Worm (Caenorhabditis elegans) whole organism, young adult: ENCODE data around the gene F21D9.1.

Experiments used
- B0035.1 ChIP-seq: sonication (generic microtip); optimal IDR thresholded peaks from 2 replicates; lab custom pipeline; 2016; ENCODE audit warnings: missing genetic modification characterization, mild to moderate bottlenecking, missing compliant biosample characterization, missing genotype, missing genetic modification reagents
- B0261.1 ChIP-seq: sonication (generic microtip); optimal IDR thresholded peaks from 2 replicates; lab custom pipeline; 2016; ENCODE audit warnings: mild to moderate bottlenecking, missing genetic modification characterization, moderate library complexity, missing compliant biosample characterization
- B0336.3 ChIP-seq: fragments of 200-800 bp; sonication (Bioruptor generic); IDR thresholded peaks from 2 replicates; pipeline ENCODE4 v1.3.6; 2022; ENCODE audit warnings: missing genetic modification characterization, missing compliant biosample characterization
- C17E4.6 ChIP-seq: fragments of 200-800 bp; sonication (Bioruptor generic); IDR thresholded peaks from 2 replicates; pipeline ENCODE4 v1.3.6; 2022; ENCODE audit warnings: missing genetic modification reagents, missing genetic modification characterization, missing compliant biosample characterization
- F10E7.11 ChIP-seq: sonication (generic microtip); optimal IDR thresholded peaks from 2 replicates; lab custom pipeline; 2017; ENCODE audit warnings: mild to moderate bottlenecking, missing genetic modification characterization, moderate library complexity, missing compliant biosample characterization
- F22D6.2 ChIP-seq: sonication (generic microtip); optimal IDR thresholded peaks from 2 replicates; lab custom pipeline; 2016; ENCODE audit warnings: mild to moderate bottlenecking, missing genetic modification characterization, missing compliant biosample characterization
- F23B12.7 ChIP-seq: sonication (generic microtip); optimal IDR thresholded peaks from 2 replicates; lab custom pipeline; 2017; ENCODE audit warnings: missing genetic modification characterization, mild to moderate bottlenecking, missing compliant biosample characterization, antibody characterized with exemption, moderate library complexity; ENCODE audit not compliant: insufficient read depth
- F33H1.4 ChIP-seq: fragments of 200-800 bp; sonication (Bioruptor generic); IDR thresholded peaks from 2 replicates; pipeline ENCODE4 v1.3.6; 2022; ENCODE audit warnings: missing genetic modification reagents, missing genetic modification characterization, missing compliant biosample characterization
- F37B4.10 ChIP-seq: fragments of 200-800 bp; sonication (Bioruptor generic); IDR thresholded peaks from 2 replicates; pipeline ENCODE4 v1.3.6; 2022; ENCODE audit warnings: missing genetic modification characterization, missing compliant biosample characterization
- F49E8.2 ChIP-seq: sonication (generic microtip); optimal IDR thresholded peaks from 3 replicates; lab custom pipeline; 2017; ENCODE audit warnings: missing genetic modification characterization, mild to moderate bottlenecking, missing compliant biosample characterization, antibody characterized with exemption, moderate library complexity; ENCODE audit not compliant: insufficient read depth
- F55B11.4 ChIP-seq: sonication (generic microtip); optimal IDR thresholded peaks from 2 replicates; lab custom pipeline; 2016; ENCODE audit warnings: missing compliant biosample characterization, missing genetic modification characterization, borderline replicate concordance; ENCODE audit not compliant: insufficient read depth
- Y79H2A.3 ChIP-seq: fragments of 200-800 bp; sonication (Bioruptor generic); conservative IDR thresholded peaks from 2 replicates; pipeline ENCODE4 v1.3.6; 2022; ENCODE audit warnings: missing genetic modification reagents, missing genetic modification characterization, missing compliant biosample characterization
- aptf-2 ChIP-seq: fragments of 200-800 bp; sonication (Bioruptor generic); conservative IDR thresholded peaks from 2 replicates; pipeline ENCODE4 v1.3.6; 2022; ENCODE audit warnings: missing genetic modification reagents, missing genetic modification characterization, missing compliant biosample characterization
- ccch-3 ChIP-seq: fragments of 200-800 bp; sonication (Bioruptor generic); optimal IDR thresholded peaks from 2 replicates; lab custom pipeline; 2018; ENCODE audit warnings: mild to moderate bottlenecking, missing genetic modification characterization, missing compliant biosample characterization
- cebp-2 ChIP-seq: fragments of 200-800 bp; sonication (Bioruptor generic); IDR thresholded peaks from 2 replicates; pipeline ENCODE4 v1.3.6; 2022; ENCODE audit warnings: missing genetic modification characterization, missing compliant biosample characterization
- ceh-58 ChIP-seq: fragments of 200-800 bp; sonication (Bioruptor generic); IDR thresholded peaks from 2 replicates; pipeline ENCODE4 v1.3.6; 2022; ENCODE audit warnings: missing genetic modification characterization, missing compliant biosample characterization
- chd-7 ChIP-seq: sonication (generic microtip); optimal IDR thresholded peaks from 2 replicates; lab custom pipeline; 2016; ENCODE audit warnings: mild to moderate bottlenecking, missing genetic modification characterization, moderate library complexity, missing compliant biosample characterization
- dpl-1 ChIP-seq: fragments of 150-350 bp; optimal IDR thresholded peaks from 2 replicates; lab custom pipeline; 2014; ENCODE audit warnings: missing biosample characterization, missing genetic modification reagents, missing genetic modification characterization
- gei-17 ChIP-seq: fragments of 200-800 bp; sonication (Bioruptor generic); optimal IDR thresholded peaks from 2 replicates; lab custom pipeline; 2018; ENCODE audit warnings: mild to moderate bottlenecking, missing genetic modification characterization, missing compliant biosample characterization
- hlh-12 ChIP-seq: sonication (generic microtip); optimal IDR thresholded peaks from 2 replicates; lab custom pipeline; 2016; ENCODE audit warnings: missing genetic modification characterization, missing compliant biosample characterization
- hlh-26 ChIP-seq: fragments of 200-800 bp; sonication (Bioruptor generic); conservative IDR thresholded peaks from 2 replicates; pipeline ENCODE4 v1.3.6; 2022; ENCODE audit warnings: missing genetic modification reagents, missing genetic modification characterization, missing compliant biosample characterization
- hmg-20 ChIP-seq: fragments of 200-800 bp; sonication (Bioruptor generic); IDR thresholded peaks from 2 replicates; pipeline ENCODE4 v1.3.6; 2022; ENCODE audit warnings: missing genetic modification reagents, missing genetic modification characterization, missing compliant biosample characterization
- let-526 ChIP-seq: fragments of 200-800 bp; sonication (Bioruptor generic); IDR thresholded peaks from 2 replicates; pipeline ENCODE4 v1.3.6; 2022; ENCODE audit warnings: missing genetic modification reagents, missing genetic modification characterization, missing compliant biosample characterization
- lin-26 ChIP-seq: fragments of 200-800 bp; sonication (Bioruptor generic); IDR thresholded peaks from 2 replicates; pipeline ENCODE4 v1.3.6; 2022; ENCODE audit warnings: missing genetic modification reagents, missing genetic modification characterization, missing compliant biosample characterization
- lin-54 ChIP-seq: fragments of 200-800 bp; sonication (Bioruptor generic); optimal IDR thresholded peaks from 2 replicates; lab custom pipeline; 2018; ENCODE audit warnings: mild to moderate bottlenecking, missing genetic modification characterization, missing compliant biosample characterization
- lsl-1 ChIP-seq: fragments of 200-800 bp; sonication (Bioruptor generic); optimal IDR thresholded peaks from 2 replicates; lab custom pipeline; 2018; ENCODE audit warnings: mild to moderate bottlenecking, missing genetic modification characterization, moderate library complexity, missing compliant biosample characterization
- madf-10 ChIP-seq: sonication (generic microtip); optimal IDR thresholded peaks from 2 replicates; lab custom pipeline; 2016; ENCODE audit warnings: mild to moderate bottlenecking, missing genetic modification characterization, missing compliant biosample characterization
- madf-8 ChIP-seq: fragments of 200-800 bp; sonication (Bioruptor generic); conservative IDR thresholded peaks from 2 replicates; pipeline ENCODE4 v1.3.6; 2022; ENCODE audit warnings: missing genetic modification reagents, missing genetic modification characterization, missing compliant biosample characterization
- nfya-2 ChIP-seq: fragments of 200-800 bp; sonication (Bioruptor generic); IDR thresholded peaks from 2 replicates; pipeline ENCODE4 v1.3.6; 2022; ENCODE audit warnings: missing genetic modification reagents, missing genetic modification characterization, missing compliant biosample characterization
- nhr-120 ChIP-seq: fragments of 200-800 bp; sonication (Bioruptor generic); IDR thresholded peaks from 2 replicates; pipeline ENCODE4 v1.3.6; 2022; ENCODE audit warnings: missing genetic modification characterization, missing compliant biosample characterization
- nhr-27 ChIP-seq: fragments of 200-800 bp; sonication (Bioruptor generic); optimal IDR thresholded peaks from 2 replicates; lab custom pipeline; 2018; ENCODE audit warnings: mild to moderate bottlenecking, missing genetic modification characterization, moderate library complexity, missing compliant biosample characterization
- nhr-80 ChIP-seq: sonication (generic microtip); optimal IDR thresholded peaks from 2 replicates; lab custom pipeline; 2016; ENCODE audit warnings: missing genetic modification characterization, missing compliant biosample characterization
- rec-8 ChIP-seq, 2 experiments: sonication (generic microtip); optimal IDR thresholded peaks; 2 replicates each; lab custom pipeline; 2016; ENCODE audit warnings: mild to moderate bottlenecking in 2 of 2, missing genetic modification characterization in 2 of 2, missing genetic modification reagents in 2 of 2, missing genotype in 2 of 2, missing biosample characterization in 1 of 2, missing compliant biosample characterization in 1 of 2, moderate library complexity in 1 of 2
- sdz-38 ChIP-seq: sonication (generic microtip); optimal IDR thresholded peaks from 2 replicates; lab custom pipeline; 2016; ENCODE audit warnings: missing genotype, missing genetic modification characterization, missing compliant biosample characterization
- tlf-1 ChIP-seq: fragments of 200-800 bp; sonication (Bioruptor generic); optimal IDR thresholded peaks from 2 replicates; lab custom pipeline; 2018; ENCODE audit warnings: mild to moderate bottlenecking, missing genetic modification characterization, missing compliant biosample characterization
- xnd-1 ChIP-seq: sonication (generic microtip); optimal IDR thresholded peaks from 2 replicates; lab custom pipeline; 2016; ENCODE audit warnings: missing genotype, missing genetic modification reagents, missing genetic modification characterization, missing compliant biosample characterization
- zim-3 ChIP-seq: sonication (generic microtip); optimal IDR thresholded peaks from 2 replicates; lab custom pipeline; 2017; ENCODE audit warnings: mild to moderate bottlenecking, missing genetic modification characterization, moderate library complexity, missing compliant biosample characterization
- ztf-18 ChIP-seq: sonication (generic microtip); optimal IDR thresholded peaks from 2 replicates; lab custom pipeline; 2016; ENCODE audit warnings: missing genotype, mild to moderate bottlenecking, missing genetic modification characterization, missing compliant biosample characterization
- ztf-6 ChIP-seq: fragments of 200-800 bp; sonication (Bioruptor generic); IDR thresholded peaks from 2 replicates; pipeline ENCODE4 v1.3.6; 2022; ENCODE audit warnings: missing genetic modification reagents, missing genetic modification characterization, missing compliant biosample characterization

F21D9.1 gene

ce11 chrV:19230413-19230812 is 33.8 kb upstream of the F21D9.1 start, which contains the start of gene sqst-3 (continued):
- TF ChIP-seq hmg-20 (GFP tag; lab: Robert Waterston, UW) = no peak

- TF ChIP-seq aptf-2 (GFP tag; lab: Robert Waterston, UW) (no peak), rec-8 (tag; optimal IDR thresholded peaks at IDR 0.05; lab: Kevin White, UChicago) (no peak), tlf-1 (GFP tag; lab: Kevin White, UChicago) (no peak), F37B4.10 (GFP tag; lab: Robert Waterston, UW) (no peak), lsl-1 (GFP tag; lab: Kevin White, UChicago) (no peak), F23B12.7 (tag; lab: Kevin White, UChicago) (no peak), lin-26 (GFP tag; lab: Robert Waterston, UW) (no peak; the same call in 1 of the 2 replicates), madf-10 (no peak), F22D6.2 (tag; lab: Kevin White, UChicago) (no peak), B0336.3 (GFP tag; lab: Robert Waterston, UW) (no peak), madf-8 (GFP tag; lab: Robert Waterston, UW) (no peak), lin-54 (GFP tag; lab: Kevin White, UChicago) (no peak)
- TF ChIP-seq, all 124 proteins: peak for 0
Observed at ce11 chrV:19231167-19231566, 33.1 kb upstream of the F21D9.1 start.

- no peak for TF ChIP-seq aptf-2 (GFP tag; lab: Robert Waterston, UW)
- TF ChIP-seq F22D6.2 (tag; lab: Kevin White, UChicago) = no peak
- no peak for TF ChIP-seq nhr-27 (tag; lab: Kevin White, UChicago)
- TF ChIP-seq zim-3 (tag; lab: Kevin White, UChicago) = no peak
- no peak for TF ChIP-seq B0035.1 (tag; lab: Kevin White, UChicago)
- no peak for TF ChIP-seq Y79H2A.3 (GFP tag; lab: Robert Waterston, UW)
- TF ChIP-seq F49E8.2 (tag; lab: Kevin White, UChicago) = no peak
- TF ChIP-seq ztf-18 (tag; lab: Kevin White, UChicago) = no peak
- no peak for TF ChIP-seq let-526 (GFP tag; lab: Robert Waterston, UW)
- TF ChIP-seq dpl-1 = no peak
- no peak for TF ChIP-seq F10E7.11 (tag; lab: Kevin White, UChicago)
- TF ChIP-seq F55B11.4 (tag; lab: Kevin White, UChicago) = no peak
- TF ChIP-seq hlh-26 (GFP tag; lab: Robert Waterston, UW) = no peak
Observed at ce11 chrV:19233469-19233868, 30.8 kb upstream of the F21D9.1 start, which contains the start of gene fbxb-116. fbxb-116 (plus strand) TSS chrV:19233769.

- no peak for TF ChIP-seq gei-17 (GFP tag; lab: Kevin White, UChicago)
- no peak for TF ChIP-seq cebp-2 (GFP tag; lab: Robert Waterston, UW)
- no peak for TF ChIP-seq chd-7
- no peak for TF ChIP-seq B0035.1 (tag; lab: Kevin White, UChicago)
- TF ChIP-seq nhr-120 (GFP tag; lab: Robert Waterston, UW) = no peak
- no peak for TF ChIP-seq nhr-80
- no peak for TF ChIP-seq xnd-1 (tag; lab: Kevin White, UChicago)
- TF ChIP-seq F55B11.4 (tag; lab: Kevin White, UChicago) = no peak
- no peak for TF ChIP-seq hmg-20 (GFP tag; lab: Robert Waterston, UW)
- TF ChIP-seq ceh-58 = no peak
- no peak for TF ChIP-seq F33H1.4
- no peak for TF ChIP-seq ztf-6 (GFP tag; lab: Robert Waterston, UW)
- no peak for TF ChIP-seq ccch-3 (GFP tag; lab: Kevin White, UChicago)
- TF ChIP-seq hlh-12 = no peak
- no peak for TF ChIP-seq C17E4.6 (GFP tag; lab: Robert Waterston, UW)
- no peak for TF ChIP-seq nfya-2 (GFP tag; lab: Robert Waterston, UW)
- no peak for TF ChIP-seq B0261.1
- TF ChIP-seq aptf-2 (GFP tag; lab: Robert Waterston, UW) = no peak
- no peak for TF ChIP-seq sdz-38 (tag; lab: Kevin White, UChicago)
Observed at ce11 chrV:19237204-19237603, 27.0 kb upstream of the F21D9.1 start, which contains the start of gene fbxb-2. fbxb-2 (minus strand) TSS chrV:19237304.
